Worm (Caenorhabditis elegans) whole organism, L4 larva: Measurements from ENCODE around the gene M05D6.9.

Source experiments
- R02D3.7 ChIP-seq: fragments of 150-350 bp; sonication (generic microtip); optimal IDR thresholded peaks from 3 replicates; lab custom pipeline; 2014; ENCODE audit warnings: missing biosample characterization, missing genetic modification characterization
- T20F7.1 ChIP-seq: fragments of 200-800 bp; sonication (Bioruptor generic); optimal IDR thresholded peaks from 2 replicates; lab custom pipeline; 2018; ENCODE audit warnings: mild to moderate bottlenecking, missing genetic modification characterization, missing compliant biosample characterization
- T26A8.4 ChIP-seq: fragments of 200-800 bp; sonication (Bioruptor generic); IDR thresholded peaks from 2 replicates; pipeline ENCODE4 v1.3.6; 2022; ENCODE audit warnings: missing genetic modification characterization, missing compliant biosample characterization
- Y105C5A.15 ChIP-seq: fragments of 200-800 bp; sonication (Bioruptor generic); IDR thresholded peaks from 2 replicates; pipeline ENCODE4 v1.3.6; 2022; ENCODE audit warnings: missing genetic modification characterization, missing compliant biosample characterization
- ZK337.2 ChIP-seq: fragments of 200-800 bp; sonication (Bioruptor generic); IDR thresholded peaks from 2 replicates; pipeline ENCODE4 v1.3.6; 2022; ENCODE audit warnings: missing genetic modification reagents, missing genetic modification characterization, missing compliant biosample characterization
- aha-1 ChIP-seq: fragments of 150-350 bp; peaks from one replicate; lab custom pipeline; 2014; ENCODE audit warnings: missing biosample characterization, missing genetic modification characterization
- ceh-44 ChIP-seq: fragments of 200-800 bp; sonication (Bioruptor generic); IDR thresholded peaks from 2 replicates; pipeline ENCODE4 v1.3.6; 2022; ENCODE audit warnings: missing genetic modification reagents, missing genetic modification characterization, missing compliant biosample characterization
- ceh-82 ChIP-seq: sonication (generic microtip); optimal IDR thresholded peaks from 2 replicates; lab custom pipeline; 2017; ENCODE audit warnings: missing biosample characterization, missing genetic modification characterization
- daf-12 ChIP-seq: fragments of 150-350 bp; optimal IDR thresholded peaks from 2 replicates; lab custom pipeline; 2014; ENCODE audit warnings: missing biosample characterization, missing genetic modification reagents, missing genetic modification characterization
- daf-16 ChIP-seq, 3 experiments: sonication (generic microtip); optimal IDR thresholded peaks; 2 replicates each; lab custom pipeline; 2016 to 2017; ENCODE audit warnings: missing genetic modification characterization in 3 of 3, missing genetic modification reagents in 3 of 3, mild to moderate bottlenecking in 2 of 3, missing compliant biosample characterization in 2 of 3, missing biosample characterization in 1 of 3, moderate library complexity in 1 of 3
- dmd-8 ChIP-seq: fragments of 200-800 bp; sonication (Bioruptor generic); IDR thresholded peaks from 2 replicates; pipeline ENCODE4 v1.3.6; 2022; ENCODE audit warnings: missing genetic modification characterization, missing compliant biosample characterization
- dmd-9 ChIP-seq: fragments of 200-800 bp; sonication (Bioruptor generic); IDR thresholded peaks from 2 replicates; pipeline ENCODE4 v1.3.6; 2022; ENCODE audit warnings: missing genetic modification reagents, missing genetic modification characterization, missing compliant biosample characterization
- dpl-1 ChIP-seq: fragments of 150-350 bp; optimal IDR thresholded peaks from 2 replicates; lab custom pipeline; 2014; ENCODE audit warnings: missing biosample characterization, missing genetic modification reagents, missing genetic modification characterization
- fos-1 ChIP-seq: fragments of 150-350 bp; optimal IDR thresholded peaks from 2 replicates; lab custom pipeline; 2014; ENCODE audit warnings: missing biosample characterization, missing genetic modification characterization
- hif-1 ChIP-seq, 2 experiments: sonication (generic microtip); optimal IDR thresholded peaks; 2 replicates each; lab custom pipeline; 2016 to 2017; ENCODE audit warnings: missing compliant biosample characterization in 2 of 2, missing genetic modification characterization in 2 of 2, missing genetic modification reagents in 2 of 2, missing genotype in 2 of 2, mild to moderate bottlenecking in 1 of 2
- hlh-11 ChIP-seq: fragments of 200-800 bp; sonication (Bioruptor generic); optimal IDR thresholded peaks from 2 replicates; lab custom pipeline; 2018; ENCODE audit warnings: mild to moderate bottlenecking, missing genetic modification characterization, missing compliant biosample characterization
- hlh-30 ChIP-seq: sonication (generic microtip); optimal IDR thresholded peaks from 2 replicates; lab custom pipeline; 2017; ENCODE audit warnings: antibody characterized with exemption, mild to moderate bottlenecking, missing genetic modification characterization, missing compliant biosample characterization; ENCODE audit not compliant: insufficient read depth
- hmg-1.1 ChIP-seq: fragments of 200-800 bp; sonication (Bioruptor generic); IDR thresholded peaks from 2 replicates; pipeline ENCODE4 v1.3.6; 2022; ENCODE audit warnings: missing genetic modification reagents, missing genetic modification characterization, missing compliant biosample characterization
- lin-1 ChIP-seq: fragments of 200-800 bp; sonication (Bioruptor generic); IDR thresholded peaks from 2 replicates; pipeline ENCODE4 v1.3.6; 2022; ENCODE audit warnings: missing genetic modification reagents, missing genetic modification characterization, missing compliant biosample characterization
- lin-13 ChIP-seq: fragments of 150-350 bp; optimal IDR thresholded peaks from 2 replicates; lab custom pipeline; 2014; ENCODE audit warnings: missing biosample characterization, missing genetic modification reagents, missing genetic modification characterization
- lin-38 ChIP-seq: fragments of 200-800 bp; sonication (Bioruptor generic); IDR thresholded peaks from 2 replicates; pipeline ENCODE4 v1.3.6; 2022; ENCODE audit warnings: missing genetic modification reagents, missing genetic modification characterization, missing compliant biosample characterization
- lsy-2 ChIP-seq, 2 experiments: fragments of 150-350 bp in 1 of 2; sonication (generic microtip) in 1 of 2; optimal IDR thresholded peaks; 2 replicates each; lab custom pipeline; 2014 to 2017; ENCODE audit warnings: missing biosample characterization in 2 of 2, missing genetic modification characterization in 2 of 2
- mdl-1 ChIP-seq, 2 experiments: fragments of 150-350 bp in 1 of 2; sonication (generic microtip) in 1 of 2; optimal IDR thresholded peaks; 2 replicates each; lab custom pipeline; 2014 to 2017; ENCODE audit warnings: missing biosample characterization in 2 of 2, missing genetic modification characterization in 2 of 2
- mdt-29 ChIP-seq: fragments of 200-800 bp; sonication (Bioruptor generic); IDR thresholded peaks from 2 replicates; pipeline ENCODE4 v1.3.6; 2022; ENCODE audit warnings: missing genetic modification reagents, missing genetic modification characterization, missing compliant biosample characterization
- mes-2 ChIP-seq: sonication (generic microtip); optimal IDR thresholded peaks from 2 replicates; lab custom pipeline; 2016; ENCODE audit warnings: missing genotype, mild to moderate bottlenecking, missing genetic modification characterization, missing compliant biosample characterization; ENCODE audit not compliant: poor library complexity, severe bottlenecking
- mxl-3 ChIP-seq: fragments of 200-800 bp; sonication (Bioruptor generic); optimal IDR thresholded peaks from 2 replicates; lab custom pipeline; 2018; ENCODE audit warnings: mild to moderate bottlenecking, missing genetic modification characterization, missing compliant biosample characterization
- nhr-11 ChIP-seq: fragments of 150-350 bp; optimal IDR thresholded peaks from 2 replicates; lab custom pipeline; 2014; ENCODE audit warnings: missing biosample characterization, missing genetic modification characterization
- nhr-41 ChIP-seq: fragments of 200-800 bp; sonication (Bioruptor generic); IDR thresholded peaks from 2 replicates; pipeline ENCODE4 v1.3.6; 2022; ENCODE audit warnings: missing genetic modification reagents, missing genetic modification characterization, missing compliant biosample characterization
- nhr-76 ChIP-seq: fragments of 150-350 bp; optimal IDR thresholded peaks from 2 replicates; lab custom pipeline; 2014; ENCODE audit warnings: missing biosample characterization, missing genetic modification characterization
- php-3 ChIP-seq: fragments of 200-800 bp; sonication (Bioruptor generic); IDR thresholded peaks from 2 replicates; pipeline ENCODE4 v1.3.6; 2022; ENCODE audit warnings: missing genetic modification reagents, missing genetic modification characterization, missing compliant biosample characterization
- pqm-1 ChIP-seq: sonication (generic microtip); optimal IDR thresholded peaks from 2 replicates; lab custom pipeline; 2017; ENCODE audit warnings: missing biosample characterization, missing genetic modification characterization
- rbr-2 ChIP-seq: sonication (generic microtip); optimal IDR thresholded peaks from 2 replicates; lab custom pipeline; 2016; ENCODE audit warnings: missing genotype, missing genetic modification characterization, missing compliant biosample characterization
- snpc-4 ChIP-seq: fragments of 150-350 bp; optimal IDR thresholded peaks from 2 replicates; lab custom pipeline; 2014; ENCODE audit warnings: missing biosample characterization, missing genetic modification characterization
- tag-97 ChIP-seq: fragments of 200-800 bp; sonication (Bioruptor generic); IDR thresholded peaks from 2 replicates; pipeline ENCODE4 v1.3.6; 2022; ENCODE audit warnings: missing genetic modification characterization, missing compliant biosample characterization
- tra-1 ChIP-seq: fragments of 200-800 bp; sonication (Bioruptor generic); IDR thresholded peaks from 2 replicates; pipeline ENCODE4 v1.3.6; 2022; ENCODE audit warnings: missing genetic modification reagents, missing genetic modification characterization, missing compliant biosample characterization
- unc-62 ChIP-seq, 3 experiments: fragments of 150-350 bp in 1 of 3; sonication (generic microtip); optimal IDR thresholded peaks in 2 of 3; peaks in 1 of 3; 1 replicate in 1 of 3; 2 replicates in 2 of 3; lab custom pipeline; 2014 to 2017; ENCODE audit warnings: missing biosample characterization in 3 of 3, missing genetic modification characterization in 3 of 3, missing genetic modification reagents in 3 of 3, missing genotype in 1 of 3
- zfp-3 ChIP-seq: fragments of 200-800 bp; sonication (Bioruptor generic); conservative IDR thresholded peaks from 2 replicates; pipeline ENCODE4 v1.3.6; 2022; ENCODE audit warnings: missing genetic modification reagents, missing genetic modification characterization, missing compliant biosample characterization
- zip-11 ChIP-seq: fragments of 200-800 bp; sonication (Bioruptor generic); IDR thresholded peaks from 2 replicates; pipeline ENCODE4 v1.3.6; 2022; ENCODE audit warnings: missing genetic modification characterization, missing compliant biosample characterization

Gene M05D6.9

ce11 chrII:8525133-8525736, 31.2 kb downstream of the M05D6.9 start, which contains the start of the genes prp-9 and mrps-18B:
Gene prp-9 (minus strand): TSS chrII:8525396.
Gene mrps-18B (plus strand): TSS chrII:8525681.
- no peak for TF ChIP-seq snpc-4
- TF ChIP-seq dmd-8 (GFP tag; lab: Robert Waterston, UW) = no peak
- no peak for TF ChIP-seq tag-97 (GFP tag; lab: Robert Waterston, UW)
- TF ChIP-seq daf-12 = no peak
- TF ChIP-seq R02D3.7 = no peak
- TF ChIP-seq lin-13 = no peak
- TF ChIP-seq daf-16 (GFP tag; optimal IDR thresholded peaks at IDR 0.05; lab: Kevin White, UChicago) = no peak
- peak; percentile 25 for TF ChIP-seq daf-16 (tag; optimal IDR thresholded peaks at IDR 0.05; lab: Kevin White, UChicago)
- peak; percentile 54 for TF ChIP-seq dpl-1 (GFP tag; lab: Kevin White, UChicago)
- no peak for TF ChIP-seq ZK337.2
- TF ChIP-seq ceh-44 = no peak
- TF ChIP-seq unc-62 (GFP tag; optimal IDR thresholded peaks at IDR 0.05 in 1 of 2; lab: Kevin White, UChicago) = peak in 1 of 2 experiments; percentile 90
- no peak for TF ChIP-seq unc-62 (tag; optimal IDR thresholded peaks at IDR 0.05; lab: Kevin White, UChicago)
- TF ChIP-seq mdl-1 (tag; optimal IDR thresholded peaks at IDR 0.05; lab: Kevin White, UChicago) = no peak
- no peak for TF ChIP-seq nhr-76
- TF ChIP-seq ceh-82 (tag; lab: Kevin White, UChicago) = no peak
- TF ChIP-seq rbr-2 (tag; lab: Kevin White, UChicago) = no peak
- TF ChIP-seq mes-2 = peak; percentile 81
- TF ChIP-seq hlh-30 (tag; lab: Kevin White, UChicago) = peak; percentile 23
- no peak for TF ChIP-seq lin-38 (GFP tag; lab: Robert Waterston, UW)
- peak; percentile 66 for TF ChIP-seq T20F7.1
- TF ChIP-seq fos-1 = no peak
- no peak for TF ChIP-seq zfp-3 (GFP tag; lab: Robert Waterston, UW)
- TF ChIP-seq lsy-2 (tag; optimal IDR thresholded peaks at IDR 0.05; lab: Kevin White, UChicago) = peak in 1 of 2 experiments; percentile 78
- no peak for TF ChIP-seq mdt-29 (GFP tag; lab: Robert Waterston, UW)
- TF ChIP-seq aha-1 (tag; lab: Kevin White, UChicago) = no peak

DNA sequence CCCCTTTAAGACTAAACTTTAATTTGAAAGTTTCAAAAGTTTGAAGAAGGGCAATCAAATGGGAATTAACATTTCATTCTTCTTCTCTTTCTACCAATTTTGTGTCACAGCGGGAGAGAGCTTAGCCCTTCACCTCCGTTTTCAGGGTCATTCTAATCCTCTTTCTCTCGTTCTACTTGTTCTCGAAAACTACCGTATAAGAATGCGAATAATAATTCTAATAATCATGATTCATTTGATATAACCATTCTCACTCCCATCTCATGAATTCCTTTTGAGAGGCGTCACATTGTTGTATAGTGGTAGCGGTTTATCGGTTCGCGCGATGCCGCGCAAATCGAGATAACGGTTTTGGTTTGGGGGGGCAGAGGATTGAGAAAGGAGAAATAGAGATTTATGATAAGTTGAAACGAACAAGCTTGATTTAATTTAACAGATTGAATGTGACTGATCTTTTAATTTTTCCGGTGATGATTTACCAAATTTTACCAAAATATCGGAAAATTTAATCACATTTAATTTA, 35.2 kb downstream of the M05D6.9 start:
- no peak for TF ChIP-seq nhr-41 (GFP tag; lab: Robert Waterston, UW)
- 0 out of 2 replicates have a peak, but pooled peaks have one; percentile 31 for TF ChIP-seq hmg-1.1 (GFP tag; lab: Robert Waterston, UW)
- no peak for TF ChIP-seq T26A8.4 (GFP tag; lab: Robert Waterston, UW)
- peak; percentile 39 for TF ChIP-seq aha-1 (tag; lab: Kevin White, UChicago)
- no peak for TF ChIP-seq hif-1 (tag; optimal IDR thresholded peaks at IDR 0.05; lab: Kevin White, UChicago)
- no peak for TF ChIP-seq dpl-1 (GFP tag; lab: Kevin White, UChicago)

DNA sequence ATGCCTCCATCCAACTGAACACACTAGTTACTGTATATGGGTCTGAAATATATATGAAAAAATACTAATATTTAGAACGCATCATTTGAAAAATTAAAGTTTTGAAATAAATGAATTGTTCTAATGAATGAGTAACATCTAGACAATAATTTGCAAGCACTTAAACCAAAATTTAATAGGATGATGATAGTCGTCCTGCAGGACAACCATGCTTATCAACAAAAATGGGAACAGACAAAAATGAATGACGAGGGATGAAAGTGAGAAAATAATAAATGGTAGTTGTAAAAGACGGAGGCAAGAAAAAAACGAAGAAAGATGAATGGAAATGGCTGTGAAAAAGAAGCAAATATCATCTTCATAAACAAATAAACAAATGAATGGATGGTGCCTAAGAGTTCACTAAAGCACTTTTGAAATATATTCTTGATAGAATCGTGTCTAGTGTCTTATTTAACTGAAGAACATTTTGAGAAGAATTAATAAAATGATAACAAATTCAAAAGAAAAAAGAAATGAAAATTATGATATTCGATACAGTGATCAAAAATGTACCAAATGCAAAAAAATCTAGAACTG, 37.2 kb downstream of the M05D6.9 start, which contains the start of gene gldi-7:
Gene gldi-7, minus strand, starts transcription at position 42 of the 579 bp plus-strand sequence.
- TF ChIP-seq zip-11 (GFP tag; lab: Robert Waterston, UW) (no peak), unc-62 (GFP tag; optimal IDR thresholded peaks at IDR 0.05 in 1 of 2; lab: Kevin White, UChicago) (no peak), unc-62 (tag; optimal IDR thresholded peaks at IDR 0.05; lab: Kevin White, UChicago) (no peak), hlh-11 (tag; lab: Kevin White, UChicago) (no peak), aha-1 (tag; lab: Kevin White, UChicago) (peak; percentile 64), pqm-1 (tag; lab: Kevin White, UChicago) (peak; percentile 63)

DNA sequence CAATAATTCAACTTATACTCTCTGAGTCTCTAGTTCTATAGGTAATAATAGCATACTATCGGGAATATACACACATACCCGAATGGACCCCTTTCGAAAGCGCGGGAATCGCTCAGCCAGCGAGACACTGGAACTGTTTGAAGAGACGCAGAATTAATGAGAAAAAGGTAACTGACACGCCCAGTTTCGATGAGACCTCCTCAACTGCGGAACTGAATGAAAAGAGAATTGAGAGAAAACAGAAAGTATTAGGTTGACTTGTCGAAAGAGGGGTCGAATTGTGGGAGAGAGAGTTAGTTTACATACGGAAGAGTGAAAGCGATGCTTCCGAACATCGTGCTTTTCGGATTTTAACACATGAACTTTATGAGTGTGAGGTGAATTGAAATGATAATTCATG, 37.9 kb downstream of the M05D6.9 start:
- TF ChIP-seq T20F7.1 (no peak), Y105C5A.15 (GFP tag; lab: Robert Waterston, UW) (no peak), tra-1 (GFP tag; lab: Robert Waterston, UW) (no peak), dmd-9 (no peak), php-3 (GFP tag; lab: Robert Waterston, UW) (no peak), nhr-11 (tag; lab: Kevin White, UChicago) (no peak), zfp-3 (GFP tag; lab: Robert Waterston, UW) (no peak), mxl-3 (GFP tag; lab: Kevin White, UChicago) (no peak), lin-1 (GFP tag; lab: Robert Waterston, UW) (no peak)
